Fruit fly (Drosophila melanogaster) whole organism, embryonic: ENCODE data around the gene CG43094.

Experiments used
- Ada2b ChIP-seq: fragments of 200-800 bp; sonication (Bioruptor generic); IDR thresholded peaks from 2 replicates; pipeline ENCODE4 v1.3.6; 2022; ENCODE audit warnings: missing biosample characterization, missing genetic modification characterization
- B-H2 ChIP-seq: fragments of 200-800 bp; sonication (Bioruptor generic); optimal IDR thresholded peaks from 2 replicates; lab custom pipeline; 2018; ENCODE audit warnings: missing biosample characterization, mild to moderate bottlenecking, missing genetic modification characterization
- CG10431 ChIP-seq: fragments of 200-800 bp; sonication (Bioruptor generic); optimal IDR thresholded peaks from 3 replicates; lab custom pipeline; 2018; ENCODE audit warnings: missing biosample characterization, mild to moderate bottlenecking, missing genetic modification characterization
- CG10654 ChIP-seq: fragments of 200-800 bp; sonication (Bioruptor generic); optimal IDR thresholded peaks from 2 replicates; lab custom pipeline; 2016; ENCODE audit warnings: missing biosample characterization, missing genetic modification characterization
- CG11398 ChIP-seq: fragments of 200-800 bp; sonication (Bioruptor generic); optimal IDR thresholded peaks from 2 replicates; lab custom pipeline; 2016; ENCODE audit warnings: missing biosample characterization, missing genetic modification characterization
- CG12236 ChIP-seq: fragments of 200-800 bp; sonication (Bioruptor generic); optimal IDR thresholded peaks from 2 replicates; lab custom pipeline; 2016; ENCODE audit warnings: missing biosample characterization, missing genetic modification characterization
- CG14050 ChIP-seq: fragments of 200-800 bp; sonication (Bioruptor generic); IDR thresholded peaks from 3 replicates; pipeline ENCODE4 v1.3.6; 2022; ENCODE audit warnings: missing biosample characterization, missing genetic modification characterization
- CG14441 ChIP-seq: fragments of 200-800 bp; sonication (Bioruptor generic); IDR thresholded peaks from 2 replicates; pipeline ENCODE4 v1.3.6; 2022; ENCODE audit warnings: missing biosample characterization, missing genetic modification characterization
- CG1602 ChIP-seq: fragments of 200-800 bp; sonication (Bioruptor generic); optimal IDR thresholded peaks from 3 replicates; lab custom pipeline; 2016; ENCODE audit warnings: missing biosample characterization, missing genetic modification characterization
- CG16815 ChIP-seq: fragments of 200-800 bp; sonication (Bioruptor generic); optimal IDR thresholded peaks from 3 replicates; lab custom pipeline; 2017; ENCODE audit warnings: missing biosample characterization, mild to moderate bottlenecking, missing genetic modification characterization
- CG17186 ChIP-seq: fragments of 200-800 bp; sonication (Bioruptor generic); optimal IDR thresholded peaks from 3 replicates; lab custom pipeline; 2017; ENCODE audit warnings: missing biosample characterization, missing genetic modification reagents, missing genetic modification characterization
- CG17612 ChIP-seq: fragments of 200-800 bp; sonication (Bioruptor generic); IDR thresholded peaks from 2 replicates; pipeline ENCODE4 v1.3.6; 2022; ENCODE audit warnings: missing biosample characterization, missing genetic modification characterization
- CG17829 ChIP-seq: fragments of 200-800 bp; optimal IDR thresholded peaks from 2 replicates; lab custom pipeline; 2019; ENCODE audit warnings: missing biosample characterization, mild to moderate bottlenecking, missing genetic modification characterization, moderate library complexity
- CG1832 ChIP-seq: fragments of 200-800 bp; sonication (Bioruptor generic); optimal IDR thresholded peaks from 2 replicates; lab custom pipeline; 2017; ENCODE audit warnings: missing biosample characterization, mild to moderate bottlenecking, missing genetic modification characterization, inconsistent platforms
- CG31365 ChIP-seq: fragments of 200-800 bp; sonication (Bioruptor generic); optimal IDR thresholded peaks from 2 replicates; lab custom pipeline; 2018; ENCODE audit warnings: missing biosample characterization, mild to moderate bottlenecking, missing genetic modification characterization
- CG5245 ChIP-seq: fragments of 200-800 bp; sonication (Bioruptor generic); optimal IDR thresholded peaks from 3 replicates; lab custom pipeline; 2016; ENCODE audit warnings: missing biosample characterization, missing genetic modification characterization
- CG6654 ChIP-seq: fragments of 200-800 bp; sonication (Bioruptor generic); optimal IDR thresholded peaks from 2 replicates; lab custom pipeline; 2017; ENCODE audit warnings: missing biosample characterization, mild to moderate bottlenecking, missing genetic modification characterization
- CG7556 ChIP-seq: fragments of 200-800 bp; sonication (Bioruptor generic); optimal IDR thresholded peaks from 2 replicates; lab custom pipeline; 2017; ENCODE audit warnings: missing biosample characterization, mild to moderate bottlenecking, missing genetic modification characterization
- CG7745 ChIP-seq: fragments of 200-800 bp; sonication (Bioruptor generic); optimal IDR thresholded peaks from 2 replicates; lab custom pipeline; 2018; ENCODE audit warnings: missing biosample characterization, mild to moderate bottlenecking, missing genetic modification characterization, moderate library complexity
- CG8359 ChIP-seq: fragments of 200-800 bp; sonication (Bioruptor generic); optimal IDR thresholded peaks from 2 replicates; lab custom pipeline; 2017; ENCODE audit warnings: missing biosample characterization, mild to moderate bottlenecking, missing genetic modification characterization, borderline replicate concordance
- CG8944 ChIP-seq: fragments of 200-800 bp; sonication (Bioruptor generic); optimal IDR thresholded peaks from 3 replicates; lab custom pipeline; 2016; ENCODE audit warnings: missing biosample characterization, missing genetic modification characterization
- CHES-1-like ChIP-seq: fragments of 200-800 bp; sonication (Bioruptor generic); optimal IDR thresholded peaks from 2 replicates; lab custom pipeline; 2016; ENCODE audit warnings: missing biosample characterization, missing genetic modification characterization
- CrebB ChIP-seq: fragments of 200-800 bp; sonication (Bioruptor generic); optimal IDR thresholded peaks from 3 replicates; lab custom pipeline; 2018; ENCODE audit warnings: missing biosample characterization, mild to moderate bottlenecking, missing genetic modification characterization
- Dll ChIP-seq: fragments of 200-800 bp; sonication (Bioruptor generic); IDR thresholded peaks from 4 replicates; pipeline ENCODE4 v1.3.6; 2022; ENCODE audit warnings: missing biosample characterization, missing genetic modification characterization; ENCODE audit not compliant: partially characterized antibody
- Nf-YB ChIP-seq: fragments of 200-800 bp; sonication (Bioruptor generic); optimal IDR thresholded peaks from 3 replicates; lab custom pipeline; 2019; ENCODE audit warnings: missing biosample characterization, mild to moderate bottlenecking, missing genetic modification characterization, moderate library complexity
- NfI ChIP-seq: fragments of 200-800 bp; sonication (Bioruptor generic); optimal IDR thresholded peaks from 3 replicates; lab custom pipeline; 2018; ENCODE audit warnings: missing biosample characterization, mild to moderate bottlenecking, missing genetic modification characterization, moderate library complexity
- Ravus ChIP-seq: fragments of 200-800 bp; sonication (Bioruptor generic); IDR thresholded peaks from 2 replicates; pipeline ENCODE4 v1.3.6; 2022; ENCODE audit warnings: missing biosample characterization, missing genetic modification characterization
- Sry-β ChIP-seq: fragments of 200-800 bp; sonication (Bioruptor generic); optimal IDR thresholded peaks from 2 replicates; lab custom pipeline; 2018; ENCODE audit warnings: missing biosample characterization, mild to moderate bottlenecking, missing genetic modification characterization, moderate library complexity
- Trl ChIP-seq, 3 experiments: fragments of >200 bp in 2 of 3; fragments of 200-800 bp in 1 of 3; sonication (Bioruptor generic) in 1 of 3; optimal IDR thresholded peaks; 2 replicates in 1 of 3; 3 replicates in 2 of 3; lab custom pipeline; 2016 to 2017; ENCODE audit warnings: missing biosample characterization in 1 of 3, missing genetic modification characterization in 1 of 3
- abd-A ChIP-seq: fragments of 200-800 bp; sonication (Bioruptor generic); optimal IDR thresholded peaks from 3 replicates; lab custom pipeline; 2019; ENCODE audit warnings: missing biosample characterization, mild to moderate bottlenecking, missing genetic modification characterization, moderate library complexity
- amos ChIP-seq: fragments of 200-800 bp; sonication (Bioruptor generic); IDR thresholded peaks from 2 replicates; pipeline ENCODE4 v1.3.6; 2022; ENCODE audit warnings: missing biosample characterization, missing genetic modification characterization; ENCODE audit not compliant: partially characterized antibody
- ato ChIP-seq: fragments of 200-800 bp; sonication (Bioruptor generic); IDR thresholded peaks from 2 replicates; pipeline ENCODE4 v1.3.6; 2022; ENCODE audit warnings: missing biosample characterization, missing genetic modification characterization; ENCODE audit not compliant: partially characterized antibody
- bigmax ChIP-seq: fragments of 200-800 bp; sonication (Bioruptor generic); optimal IDR thresholded peaks from 2 replicates; lab custom pipeline; 2018; ENCODE audit warnings: missing biosample characterization, mild to moderate bottlenecking, missing genetic modification characterization
- crol ChIP-seq: fragments of 200-800 bp; sonication (Bioruptor generic); IDR thresholded peaks from 2 replicates; pipeline ENCODE4 v1.3.6; 2022; ENCODE audit warnings: missing biosample characterization, missing genetic modification characterization
- da ChIP-seq: fragments of 200-800 bp; sonication (Bioruptor generic); optimal IDR thresholded peaks from 2 replicates; lab custom pipeline; 2016; ENCODE audit warnings: missing biosample characterization, missing genetic modification characterization
- gce ChIP-seq: fragments of 200-800 bp; sonication (Bioruptor generic); IDR thresholded peaks from 3 replicates; pipeline ENCODE4 v1.3.6; 2022; ENCODE audit warnings: missing biosample characterization, missing genetic modification characterization
- grn ChIP-seq: fragments of 200-800 bp; sonication (Bioruptor generic); optimal IDR thresholded peaks from 3 replicates; lab custom pipeline; 2017; ENCODE audit warnings: missing biosample characterization, missing genetic modification characterization
- gsb ChIP-seq: fragments of 200-800 bp; sonication (Bioruptor generic); IDR thresholded peaks from 2 replicates; pipeline ENCODE4 v1.3.6; 2022; ENCODE audit warnings: missing biosample characterization, missing genetic modification characterization
- hbn ChIP-seq: fragments of 200-800 bp; sonication (Bioruptor generic); IDR thresholded peaks from 2 replicates; pipeline ENCODE4 v1.3.6; 2022; ENCODE audit warnings: missing biosample characterization, missing genetic modification characterization; ENCODE audit not compliant: partially characterized antibody
- odd ChIP-seq: fragments of 200-800 bp; sonication (Bioruptor generic); optimal IDR thresholded peaks from 2 replicates; lab custom pipeline; 2017; ENCODE audit warnings: missing biosample characterization, mild to moderate bottlenecking, missing genetic modification characterization
- pita ChIP-seq: fragments of 200-800 bp; sonication (Bioruptor generic); optimal IDR thresholded peaks from 2 replicates; lab custom pipeline; 2017; ENCODE audit warnings: missing biosample characterization, mild to moderate bottlenecking, missing genetic modification characterization
- sd ChIP-seq: fragments of 200-800 bp; sonication (Bioruptor generic); optimal IDR thresholded peaks from 3 replicates; lab custom pipeline; 2018; ENCODE audit warnings: missing biosample characterization, mild to moderate bottlenecking, missing genetic modification characterization, moderate library complexity
- sima ChIP-seq: fragments of 200-800 bp; sonication (Bioruptor generic); optimal IDR thresholded peaks from 2 replicates; lab custom pipeline; 2016; ENCODE audit warnings: missing biosample characterization, missing genetic modification characterization
- sna ChIP-seq: fragments of 200-800 bp; sonication (Bioruptor generic); IDR thresholded peaks from 2 replicates; pipeline ENCODE4 v1.3.6; 2022; ENCODE audit warnings: missing biosample characterization, missing genetic modification characterization; ENCODE audit not compliant: partially characterized antibody
- tgo ChIP-seq: fragments of 200-800 bp; sonication (Bioruptor generic); IDR thresholded peaks from 3 replicates; pipeline ENCODE4 v1.3.6; 2022; ENCODE audit warnings: missing biosample characterization, missing genetic modification characterization
- tna ChIP-seq: fragments of 200-800 bp; sonication (Bioruptor generic); IDR thresholded peaks from 2 replicates; pipeline ENCODE4 v1.3.6; 2022; ENCODE audit warnings: missing biosample characterization, missing genetic modification characterization; ENCODE audit not compliant: partially characterized antibody
- twi ChIP-seq: fragments of 200-800 bp; optimal IDR thresholded peaks from 2 replicates; lab custom pipeline; 2019; ENCODE audit warnings: missing biosample characterization, mild to moderate bottlenecking, missing genetic modification characterization, moderate library complexity

The CG43094 gene

DNA sequence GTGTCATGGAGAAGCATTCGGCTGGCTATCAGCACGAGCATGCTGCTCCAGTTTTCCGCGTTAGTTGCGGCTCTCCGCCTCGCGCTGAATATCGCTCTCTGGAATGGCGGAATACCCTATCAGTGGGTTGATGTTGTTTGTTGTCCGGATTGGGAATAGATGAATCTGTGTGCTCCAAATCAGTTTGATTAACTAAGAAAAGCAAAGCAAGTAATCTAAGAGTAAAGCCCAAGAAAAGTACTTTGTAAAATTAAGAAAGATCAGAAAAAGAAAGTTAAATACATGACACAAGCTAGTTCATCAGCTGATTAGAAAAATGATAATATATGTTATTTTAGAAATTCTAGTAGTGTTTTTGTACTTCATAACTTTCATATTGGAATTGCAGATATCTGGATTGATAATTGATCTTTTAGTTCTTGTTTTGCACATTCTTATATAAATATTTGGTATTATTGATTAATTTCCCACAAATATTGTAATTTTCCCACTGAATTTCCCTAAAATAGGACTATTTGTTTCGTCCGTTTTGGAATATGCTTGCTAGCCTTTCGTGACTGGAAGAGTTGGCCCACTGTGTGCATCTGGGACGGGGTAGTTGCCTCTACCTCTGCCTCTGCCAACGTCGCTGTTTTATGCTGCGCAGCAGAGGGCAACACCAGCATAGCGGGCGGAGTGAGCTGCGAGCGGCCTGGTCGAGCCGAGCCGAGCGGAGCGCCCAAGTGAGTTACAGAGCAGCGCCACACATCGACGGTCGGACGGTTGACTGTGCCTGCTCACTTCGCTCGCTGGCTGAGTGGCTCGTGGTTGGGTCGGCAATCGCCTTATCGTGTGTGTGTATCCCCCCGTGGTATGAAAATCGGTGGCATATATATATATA, 16.7 kb downstream of the CG43094 start (continued):
- TF ChIP-seq gsb (GFP tag; lab: Robert Waterston, UW), result 0 out of 2 replicates have a peak, but pooled peaks have one; percentile 48
- TF ChIP-seq Nf-YB (GFP tag; lab: Kevin White, UChicago), result peak; percentile 26
- TF ChIP-seq CG10431, result no peak
- peak; percentile 65; the same call in 2 of the 3 replicates for TF ChIP-seq gce (GFP tag; lab: Robert Waterston, UW)
- peak; percentile 81 for TF ChIP-seq crol
- no peak for TF ChIP-seq grn (GFP tag; lab: Kevin White, UChicago)
- no peak for TF ChIP-seq CG31365 (tag; lab: Kevin White, UChicago)
- TF ChIP-seq abd-A (tag; lab: Kevin White, UChicago), result peak; percentile 27
- no peak for TF ChIP-seq CG11398 (GFP tag; lab: Kevin White, UChicago)
- TF ChIP-seq NfI (GFP tag; lab: Kevin White, UChicago), result peak; percentile 52
- TF ChIP-seq twi (tag; lab: Kevin White, UChicago), result peak; percentile 19
- TF ChIP-seq sna (GFP tag; lab: Robert Waterston, UW), result peak; percentile 19; the same call in 1 of the 2 replicates
- TF ChIP-seq CG1602 (GFP tag; lab: Kevin White, UChicago), result peak; percentile 43
- TF ChIP-seq Dll (GFP tag; lab: Robert Waterston, UW), result no peak
- TF ChIP-seq tna, result peak; percentile 56; the same call in 1 of the 2 replicates
- no peak; the same call in 1 of the 2 replicates for TF ChIP-seq amos
- peak; percentile 31 for TF ChIP-seq bigmax (GFP tag; lab: Kevin White, UChicago)
- no peak for TF ChIP-seq CG8359 (GFP tag; lab: Kevin White, UChicago)
- peak; percentile 36; the same call in 2 of the 3 replicates for TF ChIP-seq CG14050 (GFP tag; lab: Robert Waterston, UW)
- TF ChIP-seq Ravus, result no peak
- TF ChIP-seq CHES-1-like (GFP tag; lab: Kevin White, UChicago), result peak; percentile 58
- peak; percentile 62 for TF ChIP-seq CG14441 (GFP tag; lab: Robert Waterston, UW)
- no peak for TF ChIP-seq CG1832
- TF ChIP-seq CG17829 (tag; lab: Kevin White, UChicago), result peak; percentile 60
- no peak for TF ChIP-seq da
- TF ChIP-seq sima (GFP tag; lab: Kevin White, UChicago), result no peak
- peak; percentile 39 for TF ChIP-seq CG10654 (GFP tag; lab: Kevin White, UChicago)
- TF ChIP-seq odd (GFP tag; lab: Kevin White, UChicago), result peak; percentile 6
- no peak for TF ChIP-seq pita (GFP tag; lab: Kevin White, UChicago)
- TF ChIP-seq CG7745 (tag; lab: Kevin White, UChicago), result no peak
- peak; percentile 43; the same call in 2 of the 3 replicates for TF ChIP-seq tgo (GFP tag; lab: Robert Waterston, UW)
- TF ChIP-seq CG12236, result peak; percentile 13
- peak; percentile 61 to 66 for TF ChIP-seq Trl (optimal IDR thresholded peaks at IDR 0.05; lab: Kevin White, UChicago)
- peak; percentile 22 for TF ChIP-seq Trl (GFP tag; optimal IDR thresholded peaks at IDR 0.05; lab: Kevin White, UChicago)
- peak; percentile 33 for TF ChIP-seq CG5245 (GFP tag; lab: Kevin White, UChicago)
- TF ChIP-seq sd (tag; lab: Kevin White, UChicago), result no peak
- TF ChIP-seq CG7556 (GFP tag; lab: Kevin White, UChicago), result peak; percentile 89
- TF ChIP-seq Ada2b (GFP tag; lab: Robert Waterston, UW), result peak; percentile 57
- peak; percentile 9 for TF ChIP-seq B-H2 (GFP tag; lab: Kevin White, UChicago)
- TF ChIP-seq ato, result 0 out of 2 replicates have a peak, but pooled peaks have one; percentile 31
- TF ChIP-seq CG17186 (GFP tag; lab: Kevin White, UChicago), result no peak
- TF ChIP-seq CrebB (tag; lab: Kevin White, UChicago), result peak; percentile 11
- peak; percentile 26 for TF ChIP-seq CG16815 (GFP tag; lab: Kevin White, UChicago)
- no peak for TF ChIP-seq Sry-β
- peak; percentile 58 for TF ChIP-seq CG8944 (GFP tag; lab: Kevin White, UChicago)
- 0 out of 2 replicates have a peak, but pooled peaks have one; percentile 32 for TF ChIP-seq hbn (GFP tag; lab: Robert Waterston, UW)
- 0 out of 2 replicates have a peak, but pooled peaks have one; percentile 44 for TF ChIP-seq CG17612 (GFP tag; lab: Robert Waterston, UW)
- peak; percentile 33 for TF ChIP-seq CG6654 (GFP tag; lab: Kevin White, UChicago)
